Fruit fly (Drosophila melanogaster): Measurements from ENCODE around the gene CG5056.
A peak's percentile ranks its signal among the peaks of the same experiment; 100 is the strongest.

Gene CG5056

DNA sequence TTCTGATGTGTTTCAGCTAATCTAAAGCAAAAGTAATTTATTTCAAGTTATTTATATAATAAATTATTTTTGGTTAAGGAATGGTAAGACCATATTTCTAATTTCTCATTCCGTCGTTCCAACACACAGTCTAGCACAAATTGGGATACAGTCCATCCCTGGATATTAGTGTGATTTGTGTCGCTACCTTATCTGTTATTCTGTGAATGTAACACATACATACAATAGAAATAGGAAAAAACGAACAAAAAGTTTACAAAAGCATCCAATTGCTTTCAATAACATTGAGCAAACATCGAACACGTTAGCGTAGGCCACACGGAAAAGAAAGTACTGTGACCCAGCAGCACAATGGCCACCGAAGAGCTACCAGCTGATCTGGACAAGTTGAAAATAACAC, at the start of gene CG5056:
TSS of gene CG5056 (plus strand) at position 168 of the 400 bp plus-strand sequence.
- peak; percentile 69 for TF ChIP-seq bab1 (GFP tag; optimal IDR thresholded peaks at IDR 0.05)
- no peak for TF ChIP-seq CG1620 (GFP tag; optimal IDR thresholded peaks at IDR 0.05)
- no peak for TF ChIP-seq ovo (GFP tag; optimal IDR thresholded peaks at IDR 0.05)
- no peak for TF ChIP-seq kay (GFP tag; ENCODE audit: borderline replicate concordance)
- no peak for TF ChIP-seq CG11617 (GFP tag; optimal IDR thresholded peaks at IDR 0.05)
- TF ChIP-seq Crg-1 (GFP tag; optimal IDR thresholded peaks at IDR 0.05) = peak; percentile 12
- no peak for TF ChIP-seq tj (GFP tag; optimal IDR thresholded peaks at IDR 0.05)
- TF ChIP-seq CG12768 (GFP tag; optimal IDR thresholded peaks at IDR 0.05) = no peak
- TF ChIP-seq Mnt (GFP tag; optimal IDR thresholded peaks at IDR 0.05) = no peak
- TF ChIP-seq CG14711 (tag; optimal IDR thresholded peaks at IDR 0.05) = peak; percentile 37
- no peak for TF ChIP-seq cnc (optimal IDR thresholded peaks at IDR 0.05)
- TF ChIP-seq pad (GFP tag; optimal IDR thresholded peaks at IDR 0.05) = no peak
- TF ChIP-seq toe (GFP tag; optimal IDR thresholded peaks at IDR 0.05) = no peak
- TF ChIP-seq cic (GFP tag; optimal IDR thresholded peaks at IDR 0.05) = no peak
- TF ChIP-seq CG7101 (tag; optimal IDR thresholded peaks at IDR 0.05) = no peak
- no peak for TF ChIP-seq Clk (GFP tag; optimal IDR thresholded peaks at IDR 0.05)
- TF ChIP-seq CG33017 (tag; optimal IDR thresholded peaks at IDR 0.05) = peak; percentile 10
- TF ChIP-seq Hr96 (GFP tag; optimal IDR thresholded peaks at IDR 0.05) = no peak
- TF ChIP-seq CG5204 (GFP tag; optimal IDR thresholded peaks at IDR 0.05) = no peak
- TF ChIP-seq CG7045 (GFP tag; optimal IDR thresholded peaks at IDR 0.05) = no peak

DNA sequence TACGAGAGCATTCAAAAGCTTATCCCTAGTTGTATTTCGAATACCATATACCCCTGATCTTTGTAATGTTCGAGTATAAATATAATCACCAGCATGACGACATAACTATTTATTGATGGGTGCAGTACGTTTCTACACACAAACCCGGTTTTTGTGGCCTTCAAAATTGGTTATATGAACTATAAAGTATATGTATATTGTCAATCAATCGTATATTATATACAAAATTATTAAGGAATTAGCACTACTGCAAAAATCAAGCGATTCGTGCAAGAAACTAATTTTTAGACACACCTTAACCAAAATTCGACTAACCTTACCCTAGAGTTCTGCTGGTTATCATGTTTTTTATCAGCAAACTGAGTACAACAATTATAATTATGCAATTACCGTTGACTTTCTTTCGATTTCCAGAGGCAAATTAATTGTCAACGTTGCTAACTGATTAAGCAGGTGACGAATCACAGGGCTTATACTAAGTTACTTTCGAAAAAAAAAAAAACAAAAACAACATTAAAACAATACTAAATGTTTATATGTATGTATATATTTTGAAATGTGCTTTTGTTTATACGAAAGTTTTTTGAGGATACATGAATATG, 46.2 kb upstream of the CG5056 start:
- TF ChIP-seq CG11617 (GFP tag; optimal IDR thresholded peaks at IDR 0.05) = no peak
- peak; percentile 64 for TF ChIP-seq cic (GFP tag; optimal IDR thresholded peaks at IDR 0.05)
- peak; percentile 93 for TF ChIP-seq kay (GFP tag; ENCODE audit: borderline replicate concordance)
- TF ChIP-seq ovo (GFP tag; optimal IDR thresholded peaks at IDR 0.05) = no peak

DNA sequence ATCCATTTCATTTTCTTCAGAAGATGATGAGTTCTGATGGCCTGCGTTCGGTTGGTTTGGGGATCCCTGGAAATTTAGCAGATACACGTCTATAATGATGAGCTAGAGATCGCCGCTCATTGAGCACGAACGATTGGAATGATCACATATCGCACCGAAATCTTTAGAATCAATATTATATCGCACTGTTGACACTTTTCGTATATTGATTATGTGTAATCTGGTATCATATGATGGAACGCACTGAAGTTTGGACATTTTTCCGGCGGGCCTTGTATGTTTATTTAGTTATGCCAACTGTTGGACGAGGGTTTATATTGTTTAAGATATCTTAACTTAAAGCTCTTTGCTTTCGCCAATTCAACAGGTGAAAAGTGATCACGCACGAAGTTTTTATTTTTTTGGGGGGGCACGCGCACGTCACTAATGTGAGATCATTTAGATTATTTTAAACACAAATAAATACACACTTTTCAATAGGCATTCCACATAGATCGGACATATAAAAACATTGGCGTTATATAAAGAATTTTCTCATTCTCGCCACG, 45.4 kb upstream of the CG5056 start:
- no peak for TF ChIP-seq CG12768 (GFP tag; optimal IDR thresholded peaks at IDR 0.05)
- no peak for TF ChIP-seq cic (GFP tag; optimal IDR thresholded peaks at IDR 0.05)
- peak; percentile 6 for TF ChIP-seq CG14711 (tag; optimal IDR thresholded peaks at IDR 0.05)
- no peak for TF ChIP-seq Hr96 (GFP tag; optimal IDR thresholded peaks at IDR 0.05)

DNA sequence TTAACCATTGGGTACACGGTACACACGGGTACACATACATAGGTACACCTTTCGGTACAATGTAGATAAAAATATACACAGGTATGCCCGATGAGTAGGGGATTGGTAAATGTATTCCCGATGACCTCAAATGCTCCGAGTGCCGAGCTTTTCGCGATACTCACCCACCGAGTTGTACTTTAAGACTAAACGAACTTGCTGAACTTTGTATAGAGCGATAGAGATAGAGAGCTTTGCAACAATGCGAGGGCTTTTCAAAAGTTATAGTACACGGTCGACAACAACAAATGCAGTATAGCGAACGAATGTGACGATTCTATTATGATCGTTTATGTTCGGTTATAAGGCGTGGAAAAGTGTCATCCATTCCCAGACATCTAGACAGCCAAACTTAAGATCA, 44.9 kb upstream of the CG5056 start:
- TF ChIP-seq CG33017 (tag; optimal IDR thresholded peaks at IDR 0.05) (peak; percentile 82), CG5204 (GFP tag; optimal IDR thresholded peaks at IDR 0.05) (no peak), pad (GFP tag; optimal IDR thresholded peaks at IDR 0.05) (no peak), Crg-1 (GFP tag; optimal IDR thresholded peaks at IDR 0.05) (no peak), toe (GFP tag; optimal IDR thresholded peaks at IDR 0.05) (peak; percentile 47), CG12768 (GFP tag; optimal IDR thresholded peaks at IDR 0.05) (peak; percentile 97), Clk (GFP tag; optimal IDR thresholded peaks at IDR 0.05) (no peak), cic (GFP tag; optimal IDR thresholded peaks at IDR 0.05) (peak; percentile 90), CG14711 (tag; optimal IDR thresholded peaks at IDR 0.05) (peak; percentile 17), bab1 (GFP tag; optimal IDR thresholded peaks at IDR 0.05) (peak; percentile 70), kay (GFP tag; ENCODE audit: borderline replicate concordance) (peak; percentile 99), Hr96 (GFP tag; optimal IDR thresholded peaks at IDR 0.05) (no peak), tj (GFP tag; optimal IDR thresholded peaks at IDR 0.05) (peak; percentile 45), Mnt (GFP tag; optimal IDR thresholded peaks at IDR 0.05) (peak; percentile 47), ovo (GFP tag; optimal IDR thresholded peaks at IDR 0.05) (peak; percentile 48), cnc (optimal IDR thresholded peaks at IDR 0.05) (no peak), CG7101 (tag; optimal IDR thresholded peaks at IDR 0.05) (peak; percentile 25), CG1620 (GFP tag; optimal IDR thresholded peaks at IDR 0.05) (no peak), CG7045 (GFP tag; optimal IDR thresholded peaks at IDR 0.05) (no peak), CG11617 (GFP tag; optimal IDR thresholded peaks at IDR 0.05) (peak; percentile 36)

- TF ChIP-seq cnc (optimal IDR thresholded peaks at IDR 0.05) (no peak), kay (GFP tag; ENCODE audit: borderline replicate concordance) (no peak), CG33017 (tag; optimal IDR thresholded peaks at IDR 0.05) (no peak), pad (GFP tag; optimal IDR thresholded peaks at IDR 0.05) (no peak), CG14711 (tag; optimal IDR thresholded peaks at IDR 0.05) (no peak), Hr96 (GFP tag; optimal IDR thresholded peaks at IDR 0.05) (no peak)
These were observed 44.3 kb upstream of the CG5056 start, which contains the start of gene CG4995 for dm6 chr2L:10322176-10322575. Gene CG4995, plus strand, starts transcription at chr2L:10322476.

dm6 chr2L:10322773-10323487, 43.6 kb upstream of the CG5056 start, which contains the start of gene CG5381:
Gene CG5381, minus strand, starts transcription at chr2L:10323102.
- TF ChIP-seq kay (GFP tag; ENCODE audit: borderline replicate concordance) (peak; percentile 69), cic (GFP tag; optimal IDR thresholded peaks at IDR 0.05) (no peak)

- TF ChIP-seq CG7101 (tag; optimal IDR thresholded peaks at IDR 0.05) (no peak), Mnt (GFP tag; optimal IDR thresholded peaks at IDR 0.05) (no peak), cic (GFP tag; optimal IDR thresholded peaks at IDR 0.05) (no peak), toe (GFP tag; optimal IDR thresholded peaks at IDR 0.05) (no peak), ovo (GFP tag; optimal IDR thresholded peaks at IDR 0.05) (no peak), kay (GFP tag; ENCODE audit: borderline replicate concordance) (peak; percentile 82), CG11617 (GFP tag; optimal IDR thresholded peaks at IDR 0.05) (no peak), CG33017 (tag; optimal IDR thresholded peaks at IDR 0.05) (no peak)
These were observed 38.7 kb upstream of the CG5056 start, which contains the start of gene RnrL for dm6 chr2L:10327790-10328189. Gene RnrL, minus strand, starts transcription at chr2L:10327943.

Measured in whole organism, adult.